Fruit fly (Drosophila melanogaster): ENCODE data around the gene HLH3B.

Gene HLH3B

dm6 chrX:2635075-2635643, 46.4 kb downstream of the HLH3B start (continued):
- TF ChIP-seq ap (GFP tag; IDR thresholded peaks at IDR 0.05), result no peak
- TF ChIP-seq CG14965 (GFP tag; optimal IDR thresholded peaks at IDR 0.05; ENCODE audit: borderline replicate concordance), result no peak
- no peak for TF ChIP-seq jigr1 (GFP tag; IDR thresholded peaks at IDR 0.05)
- TF ChIP-seq ara (GFP tag; IDR thresholded peaks at IDR 0.05), result no peak
- no peak for TF ChIP-seq Stat92E (GFP tag; optimal IDR thresholded peaks at IDR 0.05)
- no peak for TF ChIP-seq ro (GFP tag; IDR thresholded peaks at IDR 0.05)
- TF ChIP-seq Eip74EF (GFP tag; optimal IDR thresholded peaks at IDR 0.05), result no peak
- TF ChIP-seq ash1 (GFP tag; optimal IDR thresholded peaks at IDR 0.05), result no peak
- peak; percentile 18 for TF ChIP-seq CG13775 (GFP tag; optimal IDR thresholded peaks at IDR 0.05)
- TF ChIP-seq tll (GFP tag; optimal IDR thresholded peaks at IDR 0.05), result no peak
- TF ChIP-seq corto (GFP tag; optimal IDR thresholded peaks at IDR 0.05), result no peak
- no peak for TF ChIP-seq maf-S (GFP tag; optimal IDR thresholded peaks at IDR 0.05)
- no peak for TF ChIP-seq E2f1 (GFP tag; IDR thresholded peaks at IDR 0.05)
- TF ChIP-seq Side (GFP tag; optimal IDR thresholded peaks at IDR 0.05), result no peak
- no peak for TF ChIP-seq h (optimal IDR thresholded peaks at IDR 0.05)
- TF ChIP-seq abd-A (tag; optimal IDR thresholded peaks at IDR 0.05), result no peak
- no peak for TF ChIP-seq CG13624 (GFP tag; optimal IDR thresholded peaks at IDR 0.05)
- TF ChIP-seq CG4854 (GFP tag; optimal IDR thresholded peaks at IDR 0.05), result no peak
- TF ChIP-seq CG17359 (tag; optimal IDR thresholded peaks at IDR 0.05), result peak; percentile 32
- TF ChIP-seq CG9932 (GFP tag; IDR thresholded peaks at IDR 0.05), result no peak
- no peak for TF ChIP-seq da (GFP tag; optimal IDR thresholded peaks at IDR 0.05)
- no peak for TF ChIP-seq br (optimal IDR thresholded peaks at IDR 0.05)
- no peak for TF ChIP-seq onecut (GFP tag; IDR thresholded peaks at IDR 0.05)
- no peak for TF ChIP-seq bsh (GFP tag; optimal IDR thresholded peaks at IDR 0.05)
- no peak for TF ChIP-seq CG5245 (GFP tag; optimal IDR thresholded peaks at IDR 0.05)
- no peak for TF ChIP-seq chinmo (GFP tag; IDR thresholded peaks at IDR 0.05; ENCODE audit: partially characterized antibody)
- no peak for TF ChIP-seq grn (GFP tag; optimal IDR thresholded peaks at IDR 0.05)
- TF ChIP-seq CG11696 (GFP tag; IDR thresholded peaks at IDR 0.05), result no peak
- no peak for TF ChIP-seq CG14441 (GFP tag; IDR thresholded peaks at IDR 0.05)
- no peak for TF ChIP-seq CG8924 (tag; optimal IDR thresholded peaks at IDR 0.05)
- no peak for TF ChIP-seq CG14667 (GFP tag; IDR thresholded peaks at IDR 0.05)
- no peak for TF ChIP-seq jing (GFP tag; optimal IDR thresholded peaks at IDR 0.05)
- TF ChIP-seq CG4328 (GFP tag; optimal IDR thresholded peaks at IDR 0.05), result no peak
- TF ChIP-seq ac (GFP tag; optimal IDR thresholded peaks at IDR 0.05), result no peak
- peak; percentile 76 for TF ChIP-seq Ets65A (GFP tag)
- no peak for TF ChIP-seq sqz (GFP tag; optimal IDR thresholded peaks at IDR 0.05)
- TF ChIP-seq CG10431 (GFP tag; optimal IDR thresholded peaks at IDR 0.05), result no peak
- no peak for TF ChIP-seq ase (GFP tag; IDR thresholded peaks at IDR 0.05)
- TF ChIP-seq CG17802 (tag; optimal IDR thresholded peaks at IDR 0.05), result no peak
- peak; percentile 21; the same call in 1 of the 2 replicates for TF ChIP-seq slbo (GFP tag; IDR thresholded peaks at IDR 0.05)
- TF ChIP-seq fru (optimal IDR thresholded peaks at IDR 0.05), result no peak
- TF ChIP-seq CG4617 (GFP tag; optimal IDR thresholded peaks at IDR 0.05; ENCODE audit: borderline replicate concordance), result no peak
- no peak for TF ChIP-seq CG5953 (GFP tag; IDR thresholded peaks at IDR 0.05)
- TF ChIP-seq vfl (GFP tag; optimal IDR thresholded peaks at IDR 0.05), result no peak
- TF ChIP-seq nau (GFP tag; optimal IDR thresholded peaks at IDR 0.05), result no peak
- TF ChIP-seq Blimp-1 (GFP tag; optimal IDR thresholded peaks at IDR 0.05), result no peak
- no peak for TF ChIP-seq CG13287 (GFP tag; IDR thresholded peaks at IDR 0.05; ENCODE audit: partially characterized antibody)
- TF ChIP-seq row (GFP tag; IDR thresholded peaks at IDR 0.05), result peak; percentile 30; the same call in 2 of the 3 replicates
- no peak for TF ChIP-seq ERR (GFP tag; optimal IDR thresholded peaks at IDR 0.05)
- TF ChIP-seq CG17186 (GFP tag; optimal IDR thresholded peaks at IDR 0.05), result no peak
- no peak for TF ChIP-seq Fer3 (tag; optimal IDR thresholded peaks at IDR 0.05)
- peak; percentile 47 for TF ChIP-seq D19A (tag; optimal IDR thresholded peaks at IDR 0.05)
